Fruit fly (Drosophila melanogaster) whole organism, prepupa: ENCODE results near the gene Aos1.

ENCODE experiments used
- Blimp-1 ChIP-seq: fragments of 200-800 bp; sonication (Bioruptor generic); optimal IDR thresholded peaks from 3 replicates; lab custom pipeline; 2017; ENCODE audit warnings: missing biosample characterization, missing genetic modification characterization, mild to moderate bottlenecking, moderate library complexity, missing genetic modification reagents
- CG10631 ChIP-seq: fragments of 200-800 bp; sonication (Bioruptor generic); optimal IDR thresholded peaks from 2 replicates; lab custom pipeline; 2016; ENCODE audit warnings: missing biosample characterization, missing genetic modification characterization
- CG10669 ChIP-seq: fragments of 200-800 bp; sonication (Bioruptor generic); optimal IDR thresholded peaks from 3 replicates; lab custom pipeline; 2018; ENCODE audit warnings: missing biosample characterization, mild to moderate bottlenecking, missing genetic modification characterization, moderate library complexity
- CG11294 ChIP-seq: fragments of 200-800 bp; sonication (Bioruptor generic); IDR thresholded peaks from 2 replicates; pipeline ENCODE4 v1.3.6; 2022; ENCODE audit warnings: missing biosample characterization, missing genetic modification characterization
- CG11762 ChIP-seq: fragments of 200-800 bp; sonication (Bioruptor generic); optimal IDR thresholded peaks from 3 replicates; lab custom pipeline; 2016; ENCODE audit warnings: missing biosample characterization, missing genetic modification characterization; ENCODE audit not compliant: insufficient read depth
- CG31627 ChIP-seq: fragments of 200-800 bp; sonication (Bioruptor generic); optimal IDR thresholded peaks from 3 replicates; lab custom pipeline; 2016; ENCODE audit warnings: missing biosample characterization, missing genetic modification characterization
- CG32006 ChIP-seq: fragments of 200-800 bp; sonication (Bioruptor generic); optimal IDR thresholded peaks from 3 replicates; lab custom pipeline; 2017; ENCODE audit warnings: missing biosample characterization, mild to moderate bottlenecking, missing genetic modification characterization
- CG34406 ChIP-seq: fragments of 200-800 bp; sonication (Bioruptor generic); optimal IDR thresholded peaks from 3 replicates; lab custom pipeline; 2016; ENCODE audit warnings: missing biosample characterization, missing genetic modification characterization
- CG3919 ChIP-seq: fragments of 200-800 bp; sonication (Bioruptor generic); optimal IDR thresholded peaks from 3 replicates; lab custom pipeline; 2016; ENCODE audit warnings: missing biosample characterization, missing genetic modification characterization
- CG4318 ChIP-seq: fragments of 200-800 bp; sonication (Bioruptor generic); optimal IDR thresholded peaks from 3 replicates; lab custom pipeline; 2017; ENCODE audit warnings: missing biosample characterization, mild to moderate bottlenecking, missing genetic modification characterization
- CG6163 ChIP-seq: fragments of 200-800 bp; sonication (Bioruptor generic); IDR thresholded peaks from 3 replicates; pipeline ENCODE4 v1.3.6; 2022; ENCODE audit warnings: missing biosample characterization, missing genetic modification characterization
- CG6276 ChIP-seq: fragments of 200-800 bp; sonication (Bioruptor generic); optimal IDR thresholded peaks from 2 replicates; lab custom pipeline; 2017; ENCODE audit warnings: missing biosample characterization, mild to moderate bottlenecking, missing genetic modification characterization
- CG6792 ChIP-seq: fragments of 200-800 bp; sonication (Bioruptor generic); optimal IDR thresholded peaks from 3 replicates; lab custom pipeline; 2016; ENCODE audit warnings: missing biosample characterization, missing genetic modification characterization
- CG6808 ChIP-seq: fragments of 200-800 bp; sonication (Bioruptor generic); optimal IDR thresholded peaks from 3 replicates; lab custom pipeline; 2017; ENCODE audit warnings: missing biosample characterization, missing genetic modification characterization, mild to moderate bottlenecking, moderate library complexity, missing genetic modification reagents
- CG6854 ChIP-seq: fragments of 200-800 bp; sonication (Bioruptor generic); optimal IDR thresholded peaks from 2 replicates; lab custom pipeline; 2017; ENCODE audit warnings: missing biosample characterization, mild to moderate bottlenecking, missing genetic modification characterization
- CG7368 ChIP-seq: fragments of 200-800 bp; sonication (Bioruptor generic); optimal IDR thresholded peaks from 3 replicates; lab custom pipeline; 2016; ENCODE audit warnings: missing biosample characterization, missing genetic modification characterization
- CG8119 ChIP-seq: fragments of 200-800 bp; sonication (Bioruptor generic); IDR thresholded peaks from 3 replicates; pipeline ENCODE4 v1.3.6; 2022; ENCODE audit warnings: missing biosample characterization, missing genetic modification characterization
- CG8632 ChIP-seq: fragments of 200-800 bp; sonication (Bioruptor generic); optimal IDR thresholded peaks from 3 replicates; lab custom pipeline; 2016; ENCODE audit warnings: missing biosample characterization, missing genetic modification characterization
- CG9139 ChIP-seq: fragments of 200-800 bp; sonication (Bioruptor generic); optimal IDR thresholded peaks from 3 replicates; lab custom pipeline; 2017; ENCODE audit warnings: missing biosample characterization, mild to moderate bottlenecking, missing genetic modification characterization
- Eip78C ChIP-seq: fragments of 200-800 bp; sonication (Bioruptor generic); peaks from one replicate; lab custom pipeline; 2016; ENCODE audit warnings: missing biosample characterization, missing genetic modification characterization
- Eip93F ChIP-seq: fragments of 200-800 bp; sonication (Bioruptor generic); optimal IDR thresholded peaks from 2 replicates; lab custom pipeline; 2016; ENCODE audit warnings: missing biosample characterization, mild to moderate bottlenecking, missing genetic modification characterization
- Hr39 ChIP-seq: fragments of 200-800 bp; sonication (Bioruptor generic); optimal IDR thresholded peaks from 2 replicates; lab custom pipeline; 2016; ENCODE audit warnings: missing biosample characterization, missing genetic modification characterization
- Hr4 ChIP-seq: fragments of 200-800 bp; sonication (Bioruptor generic); optimal IDR thresholded peaks from 3 replicates; lab custom pipeline; 2016; ENCODE audit warnings: missing biosample characterization, missing genetic modification characterization
- Lpt ChIP-seq: fragments of 200-800 bp; sonication (Bioruptor generic); optimal IDR thresholded peaks from 3 replicates; lab custom pipeline; 2016; ENCODE audit warnings: missing biosample characterization, missing genetic modification characterization
- Met ChIP-seq: fragments of 200-800 bp; sonication (Bioruptor generic); optimal IDR thresholded peaks from 3 replicates; lab custom pipeline; 2016; ENCODE audit warnings: missing biosample characterization, missing genetic modification characterization
- OdsH ChIP-seq: fragments of 200-800 bp; sonication (Bioruptor generic); optimal IDR thresholded peaks from 3 replicates; lab custom pipeline; 2016; ENCODE audit warnings: missing biosample characterization, missing genetic modification characterization
- Sox14 ChIP-seq: fragments of 200-800 bp; sonication (Bioruptor generic); optimal IDR thresholded peaks from 3 replicates; lab custom pipeline; 2016; ENCODE audit warnings: missing biosample characterization, missing genetic modification characterization
- Sox15 ChIP-seq: fragments of 200-800 bp; sonication (Bioruptor generic); optimal IDR thresholded peaks from 3 replicates; lab custom pipeline; 2016; ENCODE audit warnings: missing biosample characterization, missing genetic modification characterization
- achi ChIP-seq: fragments of 200-800 bp; sonication (Bioruptor generic); optimal IDR thresholded peaks from 3 replicates; lab custom pipeline; 2016; ENCODE audit warnings: missing biosample characterization, missing genetic modification characterization
- acj6 ChIP-seq: fragments of 200-800 bp; sonication (Bioruptor generic); optimal IDR thresholded peaks from 3 replicates; lab custom pipeline; 2016; ENCODE audit warnings: missing biosample characterization, missing genetic modification characterization
- dac ChIP-seq: fragments of 200-800 bp; sonication (Bioruptor generic); optimal IDR thresholded peaks from 2 replicates; lab custom pipeline; 2017; ENCODE audit warnings: missing biosample characterization, mild to moderate bottlenecking, missing genetic modification characterization
- eg ChIP-seq: fragments of 200-800 bp; sonication (Bioruptor generic); IDR thresholded peaks from 3 replicates; pipeline ENCODE4 v1.3.6; 2022; ENCODE audit warnings: missing biosample characterization, missing genetic modification characterization
- fd59A ChIP-seq: fragments of 200-800 bp; sonication (Bioruptor generic); optimal IDR thresholded peaks from 2 replicates; lab custom pipeline; 2017; ENCODE audit warnings: missing biosample characterization, mild to moderate bottlenecking, missing genetic modification characterization, missing genetic modification reagents
- fd85E ChIP-seq: fragments of 200-800 bp; sonication (Bioruptor generic); optimal IDR thresholded peaks from 3 replicates; lab custom pipeline; 2016; ENCODE audit warnings: missing biosample characterization, missing genetic modification characterization
- lz ChIP-seq: fragments of 200-800 bp; sonication (Bioruptor generic); optimal IDR thresholded peaks from 3 replicates; lab custom pipeline; 2016; ENCODE audit warnings: missing biosample characterization, missing genetic modification characterization
- net ChIP-seq: fragments of 200-800 bp; sonication (Bioruptor generic); optimal IDR thresholded peaks from 3 replicates; lab custom pipeline; 2016; ENCODE audit warnings: missing biosample characterization, missing genetic modification characterization
- pdm3 ChIP-seq: fragments of 200-800 bp; sonication (Bioruptor generic); optimal IDR thresholded peaks from 3 replicates; lab custom pipeline; 2016; ENCODE audit warnings: missing biosample characterization, missing genetic modification characterization
- spab ChIP-seq: fragments of 200-800 bp; sonication (Bioruptor generic); optimal IDR thresholded peaks from 2 replicates; lab custom pipeline; 2017; ENCODE audit warnings: missing biosample characterization, mild to moderate bottlenecking, missing genetic modification characterization, missing genetic modification reagents
- ss ChIP-seq, 2 experiments: fragments of 200-800 bp; sonication (Bioruptor generic); optimal IDR thresholded peaks; 2 replicates in 1 of 2; 3 replicates in 1 of 2; lab custom pipeline; 2017 to 2018; ENCODE audit warnings: mild to moderate bottlenecking in 2 of 2, missing biosample characterization in 2 of 2, missing genetic modification characterization in 2 of 2, moderate library complexity in 1 of 2
- svp ChIP-seq: fragments of 200-800 bp; sonication (Bioruptor generic); peaks from one replicate; lab custom pipeline; 2016; ENCODE audit warnings: missing biosample characterization, missing genetic modification characterization
- topi ChIP-seq: fragments of 200-800 bp; sonication (Bioruptor generic); optimal IDR thresholded peaks from 3 replicates; lab custom pipeline; 2016; ENCODE audit warnings: missing biosample characterization, missing genetic modification characterization
- vri ChIP-seq: fragments of 200-800 bp; sonication (Bioruptor generic); optimal IDR thresholded peaks from 3 replicates; lab custom pipeline; 2016; ENCODE audit warnings: missing biosample characterization, mild to moderate bottlenecking, missing genetic modification characterization

The Aos1 gene

DNA sequence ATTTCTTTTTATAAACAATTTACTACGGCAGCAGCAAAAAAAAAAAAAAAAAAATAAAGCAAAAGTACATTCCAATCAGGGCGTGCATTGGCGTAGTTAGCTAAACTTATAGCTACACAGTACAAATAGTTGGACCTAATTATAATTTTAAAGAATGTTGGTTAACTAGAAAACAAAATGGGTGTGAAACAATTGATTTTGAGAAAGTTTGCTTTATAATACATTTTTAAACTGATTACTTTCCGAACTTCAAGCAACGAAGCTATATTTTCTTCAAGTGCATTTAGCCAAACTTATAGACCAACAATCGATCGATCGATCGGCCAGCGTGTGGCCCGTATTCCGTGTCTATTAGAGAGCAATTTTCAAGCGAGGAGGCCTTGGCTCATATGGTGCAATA lies 17.8 kb upstream of the Aos1 start (continued):
- no peak for TF ChIP-seq CG6854 (GFP tag; lab: Kevin White, UChicago)
- TF ChIP-seq Eip78C (GFP tag; lab: Kevin White, UChicago) = peak; percentile 76
- TF ChIP-seq pdm3 (GFP tag; lab: Kevin White, UChicago) = no peak
- TF ChIP-seq achi = no peak
- no peak for TF ChIP-seq Hr39 (GFP tag; lab: Kevin White, UChicago)
- TF ChIP-seq Hr4 (GFP tag; lab: Kevin White, UChicago) = no peak
- TF ChIP-seq CG10669 (GFP tag; lab: Kevin White, UChicago) = no peak
- TF ChIP-seq CG31627 (GFP tag; lab: Kevin White, UChicago) = peak; percentile 5
- no peak for TF ChIP-seq dac (GFP tag; lab: Kevin White, UChicago)
- no peak for TF ChIP-seq Sox15 (GFP tag; lab: Kevin White, UChicago)
- TF ChIP-seq Sox14 (GFP tag; lab: Kevin White, UChicago) = no peak
- peak; percentile 53; the same call in 2 of the 3 replicates for TF ChIP-seq CG8119 (GFP tag; lab: Robert Waterston, UW)
- no peak for TF ChIP-seq CG6792 (GFP tag; lab: Kevin White, UChicago)
- TF ChIP-seq Eip93F = no peak
- TF ChIP-seq fd59A (GFP tag; lab: Kevin White, UChicago) = no peak
- no peak for TF ChIP-seq topi (GFP tag; lab: Kevin White, UChicago)
- TF ChIP-seq CG6276 (GFP tag; lab: Kevin White, UChicago) = no peak
- peak; percentile 53 for TF ChIP-seq OdsH (GFP tag; lab: Kevin White, UChicago)
- peak; percentile 51 for TF ChIP-seq svp
- no peak for TF ChIP-seq CG7368
- no peak for TF ChIP-seq fd85E (GFP tag; lab: Kevin White, UChicago)
- peak; percentile 30 for TF ChIP-seq CG3919 (GFP tag; lab: Kevin White, UChicago)

DNA sequence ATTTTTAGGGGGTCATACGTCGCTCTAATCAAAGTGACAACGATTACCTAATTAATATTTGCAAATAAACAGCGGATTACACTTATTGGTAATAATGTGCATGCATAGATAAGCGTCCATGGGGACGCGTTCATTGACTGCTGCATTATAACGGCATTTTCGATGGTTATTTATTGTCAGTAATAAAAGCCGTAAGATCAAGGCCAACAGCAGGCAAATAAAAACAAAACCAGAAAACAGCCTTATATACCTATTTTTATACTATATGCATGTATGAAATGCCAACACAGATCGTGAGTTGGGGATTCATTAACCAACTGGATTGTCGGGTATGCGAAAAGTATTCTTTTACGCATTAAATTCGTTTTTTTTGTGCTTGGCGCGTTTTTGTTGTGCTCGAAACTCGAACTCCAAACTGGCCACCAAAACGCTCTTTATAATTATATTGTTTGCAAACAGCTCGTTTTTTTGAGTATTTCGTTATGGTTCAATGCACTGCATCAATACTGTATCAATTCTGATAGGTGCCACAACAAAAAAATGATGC lies 17.2 kb upstream of the Aos1 start:
- no peak for TF ChIP-seq CG10631 (GFP tag; lab: Kevin White, UChicago)
- TF ChIP-seq CG8632 = no peak
- no peak for TF ChIP-seq CG3919 (GFP tag; lab: Kevin White, UChicago)
- TF ChIP-seq CG7368 = no peak
- TF ChIP-seq svp = no peak
- TF ChIP-seq CG4318 (GFP tag; lab: Kevin White, UChicago) = no peak
- TF ChIP-seq Eip78C (GFP tag; lab: Kevin White, UChicago) = peak; percentile 37
- peak; percentile 47 for TF ChIP-seq Eip93F
- no peak for TF ChIP-seq CG6163 (GFP tag; lab: Robert Waterston, UW)
- TF ChIP-seq vri (GFP tag; lab: Kevin White, UChicago) = peak; percentile 81

DNA sequence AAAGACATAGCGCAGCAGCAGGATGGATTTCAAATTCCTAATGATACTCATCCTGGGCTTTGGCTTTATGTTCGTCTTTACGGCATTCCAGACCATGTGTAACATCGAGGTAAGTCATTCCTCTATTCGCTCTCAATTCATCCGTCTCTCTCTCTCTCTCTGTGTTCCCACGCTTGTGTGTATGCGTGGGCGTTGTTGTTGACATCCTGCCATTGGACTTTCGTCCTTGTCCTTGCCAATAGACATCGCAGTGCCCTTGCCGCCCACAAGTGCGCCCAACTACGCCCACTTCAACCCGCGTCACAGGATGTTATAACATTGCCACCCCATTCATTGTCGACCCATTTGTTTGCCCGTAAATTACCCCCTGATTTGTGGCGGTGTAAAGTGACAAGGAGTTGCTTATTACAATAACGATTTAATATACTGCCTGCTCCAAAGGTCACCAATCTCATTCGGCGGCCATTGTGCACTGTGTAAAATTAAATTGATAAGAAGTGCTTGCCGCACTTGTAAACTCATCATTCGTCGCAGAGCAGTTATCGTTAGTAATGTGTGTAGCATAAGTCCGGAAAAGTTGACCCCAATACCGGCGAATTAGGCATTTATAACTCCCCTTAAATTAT lies 16.1 kb upstream of the Aos1 start:
- TF ChIP-seq ss (GFP tag; optimal IDR thresholded peaks at IDR 0.05; lab: Kevin White, UChicago) (peak in 1 of 2 experiments; percentile 44), svp (peak; percentile 94), spab (GFP tag; lab: Kevin White, UChicago) (peak; percentile 1), CG32006 (GFP tag; lab: Kevin White, UChicago) (no peak), CG6276 (GFP tag; lab: Kevin White, UChicago) (no peak), CG9139 (GFP tag; lab: Kevin White, UChicago) (peak; percentile 6), CG11294 (no peak), net (peak; percentile 8), CG6854 (GFP tag; lab: Kevin White, UChicago) (peak; percentile 2), pdm3 (GFP tag; lab: Kevin White, UChicago) (no peak), lz (no peak), Eip78C (GFP tag; lab: Kevin White, UChicago) (peak; percentile 52), CG10669 (GFP tag; lab: Kevin White, UChicago) (peak; percentile 20), CG3919 (GFP tag; lab: Kevin White, UChicago) (peak; percentile 21), Sox14 (GFP tag; lab: Kevin White, UChicago) (peak; percentile 21)

DNA sequence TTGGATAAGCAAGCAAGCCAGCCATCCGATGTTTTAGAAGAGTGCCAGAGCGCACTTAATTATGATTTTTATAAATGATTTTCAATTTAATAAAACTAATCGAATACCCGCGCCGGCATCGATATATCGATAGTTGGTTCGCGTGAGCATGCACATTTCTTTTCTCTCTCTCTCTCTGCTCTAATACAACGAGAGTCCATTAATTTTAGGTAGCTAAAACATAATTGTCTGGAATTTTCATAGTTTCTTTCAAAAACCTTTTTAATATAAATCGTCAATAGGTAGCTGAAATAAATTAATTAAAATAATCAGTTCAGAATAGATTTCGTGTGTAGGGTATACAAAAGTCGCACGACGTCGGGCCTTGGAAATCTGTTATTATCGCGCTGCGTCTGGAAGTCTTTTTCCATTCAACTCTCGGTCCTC lies 15.3 kb upstream of the Aos1 start, which contains the start of gene CG18549:
Gene CG18549 (plus strand): TSS at position 408 of the 426 bp plus-strand sequence.
- TF ChIP-seq CG6808 (GFP tag; lab: Kevin White, UChicago) = peak; percentile 99
- peak; percentile 98 for TF ChIP-seq fd85E (GFP tag; lab: Kevin White, UChicago)
- peak; percentile 100 for TF ChIP-seq CG10669 (GFP tag; lab: Kevin White, UChicago)
- peak; percentile 100 for TF ChIP-seq CG11762 (GFP tag; lab: Kevin White, UChicago)
- peak; percentile 100 for TF ChIP-seq eg (GFP tag; lab: Robert Waterston, UW)
- TF ChIP-seq achi = peak; percentile 99
- peak; percentile 100 for TF ChIP-seq CG31627 (GFP tag; lab: Kevin White, UChicago)
- TF ChIP-seq CG8632 = peak; percentile 100
- peak; percentile 99 for TF ChIP-seq Blimp-1
- peak; percentile 100 for TF ChIP-seq vri (GFP tag; lab: Kevin White, UChicago)
- TF ChIP-seq lz = peak; percentile 100
- peak; percentile 100 for TF ChIP-seq CG34406 (GFP tag; lab: Kevin White, UChicago)
- TF ChIP-seq acj6 (GFP tag; lab: Kevin White, UChicago) = peak; percentile 100
- peak; percentile 100 for TF ChIP-seq CG9139 (GFP tag; lab: Kevin White, UChicago)
- peak; percentile 100 for TF ChIP-seq CG6854 (GFP tag; lab: Kevin White, UChicago)
- TF ChIP-seq net = peak; percentile 100
- peak; percentile 100 for TF ChIP-seq CG6163 (GFP tag; lab: Robert Waterston, UW)
- TF ChIP-seq Lpt = peak; percentile 100
- TF ChIP-seq svp = peak; percentile 100
- peak; percentile 100 for TF ChIP-seq Met (GFP tag; lab: Kevin White, UChicago)
